Worm (Caenorhabditis elegans): ENCODE data around the gene flcn-1.

Gene flcn-1

DNA sequence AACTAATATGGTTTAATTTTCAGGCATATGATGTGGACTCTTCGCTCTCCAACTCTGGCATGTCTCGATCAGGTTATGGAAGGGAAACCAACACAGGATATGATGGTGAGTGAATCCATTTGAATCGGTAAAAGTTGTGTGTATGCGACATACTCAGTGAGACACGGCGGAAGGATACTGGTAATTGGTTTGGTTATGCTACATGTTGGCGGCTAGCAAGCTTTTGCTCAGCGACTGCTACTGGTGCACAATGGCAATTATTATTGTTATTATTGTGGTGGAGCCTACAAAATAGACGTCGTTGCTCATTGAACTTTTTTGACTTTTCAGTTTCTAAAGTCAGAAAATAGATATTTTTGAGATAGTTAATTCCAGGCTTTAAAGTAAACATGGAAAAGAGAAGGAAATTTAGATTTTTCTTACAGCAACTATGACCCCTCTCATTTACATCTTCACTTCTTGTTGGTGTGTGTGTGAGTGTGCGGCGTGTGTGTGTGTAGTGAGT lies 12.2 kb downstream of the flcn-1 start:
- no peak for TF ChIP-seq unc-62 (GFP tag; optimal IDR thresholded peaks at IDR 0.05)
- TF ChIP-seq egl-5 (tag; optimal IDR thresholded peaks at IDR 0.05) = peak; percentile 42
- TF ChIP-seq nhr-11 (tag; optimal IDR thresholded peaks at IDR 0.05) = peak; percentile 44

DNA sequence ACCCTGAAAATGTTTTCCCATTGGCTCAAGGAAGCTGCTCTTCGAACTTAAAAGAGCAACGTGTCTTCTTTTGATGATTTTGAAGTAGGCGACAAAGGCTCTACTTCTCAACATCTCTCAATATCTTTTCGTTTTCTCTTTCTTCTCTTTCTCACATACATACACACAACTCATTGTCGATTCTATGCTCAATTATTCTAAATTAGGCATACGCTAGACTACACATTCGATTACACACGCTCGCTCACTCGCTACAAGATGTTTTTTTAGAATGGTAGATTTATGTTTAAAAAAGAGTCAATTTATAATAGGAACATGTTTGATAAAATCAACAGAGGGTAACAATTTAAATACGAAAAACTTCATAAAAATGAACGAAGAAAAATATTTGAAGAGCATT lies 13.0 kb downstream of the flcn-1 start:
- TF ChIP-seq sea-2 (GFP tag; optimal IDR thresholded peaks at IDR 0.05) (no peak), nhr-11 (tag; optimal IDR thresholded peaks at IDR 0.05) (peak; percentile 22)

DNA sequence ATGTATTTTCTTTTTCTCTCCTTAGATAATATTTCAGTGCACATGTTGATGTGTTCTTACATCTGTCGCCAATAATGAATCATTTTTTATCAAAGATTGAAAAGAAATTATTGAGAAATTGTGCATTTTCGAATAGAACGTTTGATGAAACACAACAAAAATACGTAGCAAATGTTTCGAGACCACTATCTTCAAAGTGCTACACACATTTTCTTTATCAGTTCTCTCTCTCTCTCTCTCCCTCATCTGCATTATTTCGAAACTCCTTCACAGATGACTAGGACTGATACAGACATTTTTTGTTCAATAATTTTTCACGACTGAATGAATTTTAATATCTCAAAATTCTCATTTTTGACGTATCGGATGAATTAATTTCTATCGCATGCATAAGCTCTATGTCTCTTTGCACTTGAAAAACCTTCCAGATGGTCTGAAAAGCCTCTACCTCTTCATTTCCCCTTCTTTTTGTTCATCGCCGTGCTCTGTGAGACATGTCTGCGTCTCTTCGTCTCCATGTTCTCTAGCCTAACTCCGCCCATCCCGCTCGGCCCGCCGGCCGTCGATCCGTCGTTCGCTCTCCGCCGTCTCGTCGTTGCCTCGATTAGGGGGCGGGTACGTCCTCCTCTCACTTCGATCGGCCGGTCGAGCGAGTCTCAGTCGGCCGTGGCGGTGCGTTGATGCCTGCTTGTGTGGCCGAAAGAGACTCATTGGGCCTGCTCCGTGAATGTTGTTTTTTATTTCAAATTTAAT lies 14.9 kb downstream of the flcn-1 start:
- peak; percentile 11 for TF ChIP-seq pqm-1 (tag; optimal IDR thresholded peaks at IDR 0.05)
- TF ChIP-seq pha-4 (tag; optimal IDR thresholded peaks at IDR 0.05) = no peak
- peak; percentile 49 for TF ChIP-seq hmg-11 (tag; optimal IDR thresholded peaks at IDR 0.05)
- peak; percentile 92 for TF ChIP-seq lin-39 (tag; optimal IDR thresholded peaks at IDR 0.05)
- TF ChIP-seq nhr-77 (tag; optimal IDR thresholded peaks at IDR 0.05) = no peak
- TF ChIP-seq ceh-28 (tag; optimal IDR thresholded peaks at IDR 0.05) = no peak
- TF ChIP-seq elt-2 (tag; optimal IDR thresholded peaks at IDR 0.05) = peak; percentile 70
- peak; percentile 57 for TF ChIP-seq nfya-1 (tag; optimal IDR thresholded peaks at IDR 0.05; ENCODE audit: insufficient read depth)
- TF ChIP-seq egl-27 (tag; optimal IDR thresholded peaks at IDR 0.05) = no peak

DNA sequence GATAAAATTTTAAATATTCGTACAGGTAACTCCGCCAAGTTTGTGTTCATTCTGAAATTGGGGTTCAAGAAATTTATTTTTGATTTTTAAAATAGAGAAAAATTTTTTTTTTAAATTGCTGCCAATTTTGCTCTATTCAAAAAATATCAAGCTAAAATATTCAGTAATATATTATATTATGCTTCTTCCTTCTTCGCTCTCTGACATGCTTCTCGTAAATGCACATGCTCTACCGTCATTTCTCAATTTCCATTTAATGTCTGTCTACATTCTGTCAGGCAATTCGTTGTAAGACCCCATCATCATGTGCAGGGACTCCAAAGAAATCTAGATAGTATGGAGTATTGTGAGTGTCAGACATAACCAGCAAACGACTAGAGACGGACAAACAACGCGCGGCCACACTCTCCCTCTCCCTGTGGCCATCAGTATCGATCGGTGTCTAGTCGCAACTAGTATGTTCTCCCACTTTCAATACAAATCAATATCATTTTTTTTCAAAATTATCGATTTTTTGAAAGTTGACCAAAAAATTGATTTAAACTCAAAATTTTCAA lies 22.8 kb downstream of the flcn-1 start, which contains the start of the genes malt-1 and ceh-38:
Gene malt-1, minus strand, starts transcription at position 51 of the 557 bp plus-strand sequence.
Gene ceh-38, plus strand, starts transcription at position 277 of the 557 bp plus-strand sequence.
- TF ChIP-seq ama-1 (optimal IDR thresholded peaks at IDR 0.05) (no peak), daf-12 (tag; optimal IDR thresholded peaks at IDR 0.05) (peak; percentile 54), unc-62 (GFP tag; optimal IDR thresholded peaks at IDR 0.05) (peak; percentile 72), eor-1 (tag; optimal IDR thresholded peaks at IDR 0.05) (no peak), fkh-2 (tag; optimal IDR thresholded peaks at IDR 0.05) (peak; percentile 58), pha-4 (tag; optimal IDR thresholded peaks at IDR 0.05) (peak; percentile 98), nhr-28 (tag; optimal IDR thresholded peaks at IDR 0.05) (no peak), skn-1 (tag; optimal IDR thresholded peaks at IDR 0.05) (peak; percentile 96), unc-39 (tag; optimal IDR thresholded peaks at IDR 0.05) (no peak), hmg-11 (tag; optimal IDR thresholded peaks at IDR 0.05) (peak; percentile 100), nhr-25 (tag; optimal IDR thresholded peaks at IDR 0.05) (peak; percentile 90), mdl-1 (tag; optimal IDR thresholded peaks at IDR 0.05) (peak; percentile 86), fkh-10 (GFP tag; optimal IDR thresholded peaks at IDR 0.05) (peak; percentile 92), pqm-1 (tag; optimal IDR thresholded peaks at IDR 0.05) (peak; percentile 90), nhr-11 (tag; optimal IDR thresholded peaks at IDR 0.05) (peak; percentile 90), lsy-12 (tag; optimal IDR thresholded peaks at IDR 0.05) (peak; percentile 86), snpc-4 (tag; optimal IDR thresholded peaks at IDR 0.05) (peak; percentile 96), nhr-67 (tag; optimal IDR thresholded peaks at IDR 0.05) (no peak), sea-2 (GFP tag; optimal IDR thresholded peaks at IDR 0.05) (peak; percentile 73), nfya-1 (tag; optimal IDR thresholded peaks at IDR 0.05; ENCODE audit: insufficient read depth) (peak; percentile 98), R02D3.7 (tag; optimal IDR thresholded peaks at IDR 0.05) (peak; percentile 90), elt-2 (tag; optimal IDR thresholded peaks at IDR 0.05) (peak; percentile 82), nhr-76 (tag; optimal IDR thresholded peaks at IDR 0.05) (no peak), egl-5 (tag; optimal IDR thresholded peaks at IDR 0.05) (peak; percentile 99), aly-2 (tag; optimal IDR thresholded peaks at IDR 0.05) (peak; percentile 42), ztf-4 (tag; optimal IDR thresholded peaks at IDR 0.05) (peak; percentile 60), elt-3 (tag; optimal IDR thresholded peaks at IDR 0.05) (no peak), lin-39 (tag; optimal IDR thresholded peaks at IDR 0.05) (peak; percentile 99), mml-1 (tag; optimal IDR thresholded peaks at IDR 0.05) (no peak), elt-1 (tag; optimal IDR thresholded peaks at IDR 0.05) (peak; percentile 45), ceh-82 (tag; optimal IDR thresholded peaks at IDR 0.05) (peak; percentile 84), fos-1 (tag; optimal IDR thresholded peaks at IDR 0.05) (no peak), ceh-9 (tag; optimal IDR thresholded peaks at IDR 0.05) (no peak), ceh-16 (tag; optimal IDR thresholded peaks at IDR 0.05) (no peak), lin-15B (tag; optimal IDR thresholded peaks at IDR 0.05) (peak; percentile 92), zag-1 (tag; optimal IDR thresholded peaks at IDR 0.05) (no peak), nhr-23 (tag; optimal IDR thresholded peaks at IDR 0.05) (peak; percentile 93), ztf-11 (tag; optimal IDR thresholded peaks at IDR 0.05) (no peak), nhr-77 (tag; optimal IDR thresholded peaks at IDR 0.05) (no peak), tbx-2 (tag; optimal IDR thresholded peaks at IDR 0.05) (peak; percentile 86), egl-27 (tag; optimal IDR thresholded peaks at IDR 0.05) (peak; percentile 75), nhr-12 (tag; optimal IDR thresholded peaks at IDR 0.05) (no peak), ZK546.5 (tag; optimal IDR thresholded peaks at IDR 0.05) (no peak)

Measured in whole organism, L3 larva.